Worm (Caenorhabditis elegans) whole organism, L1 larva: ENCODE results near the gene let-70.
A peak's percentile ranks its signal among the peaks of the same experiment; 100 is the strongest.

Experiments
- C34B4.2 ChIP-seq: sonication (generic microtip); optimal IDR thresholded peaks from 2 replicates; lab custom pipeline; 2017; ENCODE audit warnings: mild to moderate bottlenecking, missing genetic modification characterization, missing compliant biosample characterization
- F16B12.6 ChIP-seq: fragments of 150-350 bp; optimal IDR thresholded peaks from 2 replicates; lab custom pipeline; 2014; ENCODE audit warnings: missing biosample characterization, missing genetic modification characterization
- Y116A8C.19 ChIP-seq: sonication (generic microtip); optimal IDR thresholded peaks from 2 replicates; lab custom pipeline; 2016; ENCODE audit warnings: missing compliant biosample characterization, missing genetic modification characterization, borderline replicate concordance
- aha-1 ChIP-seq: fragments of 150-350 bp; optimal IDR thresholded peaks from 2 replicates; lab custom pipeline; 2014; ENCODE audit warnings: missing biosample characterization, missing genetic modification characterization
- alr-1 ChIP-seq: fragments of 200-800 bp; sonication (Bioruptor generic); optimal IDR thresholded peaks from 2 replicates; lab custom pipeline; 2018; ENCODE audit warnings: borderline replicate concordance, mild to moderate bottlenecking, missing genetic modification characterization, missing compliant biosample characterization
- aly-2 ChIP-seq: fragments of 150-350 bp; optimal IDR thresholded peaks from 2 replicates; lab custom pipeline; 2014; ENCODE audit warnings: missing biosample characterization, missing genetic modification characterization
- ceh-63 ChIP-seq: fragments of 200-800 bp; sonication (Bioruptor generic); optimal IDR thresholded peaks from 2 replicates; lab custom pipeline; 2018; ENCODE audit warnings: mild to moderate bottlenecking, missing genetic modification characterization, missing compliant biosample characterization
- ceh-8 ChIP-seq: fragments of 200-800 bp; sonication (Bioruptor generic); optimal IDR thresholded peaks from 2 replicates; lab custom pipeline; 2018; ENCODE audit warnings: mild to moderate bottlenecking, missing genetic modification characterization, moderate library complexity, missing compliant biosample characterization
- ceh-82 ChIP-seq, 3 experiments: fragments of 150-350 bp in 1 of 3; sonication (generic microtip) in 2 of 3; optimal IDR thresholded peaks; 2 replicates each; lab custom pipeline; 2014 to 2017; ENCODE audit warnings: missing biosample characterization in 3 of 3, missing genetic modification characterization in 3 of 3
- ceh-88 ChIP-seq: fragments of 200-800 bp; sonication (Bioruptor generic); IDR thresholded peaks from 2 replicates; pipeline ENCODE4 v1.3.6; 2022; ENCODE audit warnings: missing genetic modification characterization, missing compliant biosample characterization
- ces-1 ChIP-seq: fragments of 150-350 bp; optimal IDR thresholded peaks from 2 replicates; lab custom pipeline; 2014; ENCODE audit warnings: missing biosample characterization, missing genetic modification reagents, missing genetic modification characterization
- dpl-1 ChIP-seq, 3 experiments: fragments of 150-350 bp in 2 of 3; sonication (generic microtip) in 1 of 3; optimal IDR thresholded peaks; 2 replicates each; lab custom pipeline; 2014 to 2017; ENCODE audit warnings: missing biosample characterization in 3 of 3, missing genetic modification characterization in 3 of 3, missing genetic modification reagents in 3 of 3
- dsc-1 ChIP-seq: sonication (generic microtip); optimal IDR thresholded peaks from 2 replicates; lab custom pipeline; 2016; ENCODE audit warnings: mild to moderate bottlenecking, missing genetic modification characterization, missing compliant biosample characterization
- efl-1 ChIP-seq, 4 experiments: fragments of 150-350 bp; optimal IDR thresholded peaks in 3 of 4; peaks in 1 of 4; 1 replicate in 1 of 4; 2 replicates in 3 of 4; lab custom pipeline; 2014; ENCODE audit warnings: missing biosample characterization in 2 of 4, missing genetic modification characterization in 2 of 4, missing genetic modification reagents in 2 of 4
- egl-13 ChIP-seq: sonication (generic microtip); optimal IDR thresholded peaks from 2 replicates; lab custom pipeline; 2016; ENCODE audit warnings: missing genotype, missing genetic modification reagents, missing genetic modification characterization, missing compliant biosample characterization
- egl-27 ChIP-seq, 2 experiments: fragments of 150-350 bp in 1 of 2; sonication (generic microtip); optimal IDR thresholded peaks; 3 replicates each; lab custom pipeline; 2017 to 2018; ENCODE audit warnings: missing biosample characterization in 2 of 2, missing genetic modification characterization in 2 of 2, missing genetic modification reagents in 2 of 2
- elt-2 ChIP-seq: sonication (generic microtip); optimal IDR thresholded peaks from 2 replicates; lab custom pipeline; 2016; ENCODE audit warnings: missing genetic modification characterization, mild to moderate bottlenecking, inconsistent platforms, missing compliant biosample characterization, missing genetic modification reagents
- fkh-8 ChIP-seq: sonication (generic microtip); optimal IDR thresholded peaks from 2 replicates; lab custom pipeline; 2016; ENCODE audit warnings: mild to moderate bottlenecking, missing genetic modification characterization, missing compliant biosample characterization
- fos-1 ChIP-seq: fragments of 150-350 bp; optimal IDR thresholded peaks from 2 replicates; lab custom pipeline; 2014; ENCODE audit warnings: missing biosample characterization, missing genetic modification characterization
- grh-1 ChIP-seq: fragments of 200-800 bp; sonication (Bioruptor generic); IDR thresholded peaks from 2 replicates; pipeline ENCODE4 v1.3.6; 2022; ENCODE audit warnings: missing genetic modification reagents, missing genetic modification characterization, missing compliant biosample characterization
- isw-1 ChIP-seq: fragments of 200-800 bp; sonication (Bioruptor generic); IDR thresholded peaks from 2 replicates; pipeline ENCODE4 v1.3.6; 2022; ENCODE audit warnings: missing genetic modification characterization, missing compliant biosample characterization
- jun-1 ChIP-seq: fragments of 150-350 bp; optimal IDR thresholded peaks from 2 replicates; lab custom pipeline; 2014; ENCODE audit warnings: missing biosample characterization, missing genetic modification reagents, missing genetic modification characterization
- lin-13 ChIP-seq: fragments of 150-350 bp; optimal IDR thresholded peaks from 2 replicates; lab custom pipeline; 2014; ENCODE audit warnings: missing biosample characterization, missing genetic modification reagents, missing genetic modification characterization
- lin-14 ChIP-seq: fragments of 200-800 bp; sonication (Bioruptor generic); optimal IDR thresholded peaks from 2 replicates; lab custom pipeline; 2018; ENCODE audit warnings: mild to moderate bottlenecking, missing genetic modification characterization, moderate library complexity, missing compliant biosample characterization
- lin-39 ChIP-seq: fragments of 150-350 bp; optimal IDR thresholded peaks from 2 replicates; lab custom pipeline; 2014; ENCODE audit warnings: missing biosample characterization, missing genetic modification reagents, missing genetic modification characterization
- lsy-2 ChIP-seq, 2 experiments: fragments of 150-350 bp; optimal IDR thresholded peaks; 2 replicates each; lab custom pipeline; 2014; ENCODE audit warnings: missing biosample characterization in 2 of 2, missing genetic modification characterization in 2 of 2
- mab-9 ChIP-seq: fragments of 200-800 bp; sonication (Bioruptor generic); IDR thresholded peaks from 2 replicates; pipeline ENCODE4 v1.3.6; 2022; ENCODE audit warnings: missing genetic modification reagents, missing genetic modification characterization, missing compliant biosample characterization
- mdl-1 ChIP-seq, 2 experiments: fragments of 150-350 bp; optimal IDR thresholded peaks; 2 replicates each; lab custom pipeline; 2014 to 2017; ENCODE audit warnings: missing biosample characterization in 2 of 2, missing genetic modification characterization in 2 of 2, inconsistent platforms in 1 of 2
- nhr-19 ChIP-seq: fragments of 200-800 bp; sonication (Bioruptor generic); conservative IDR thresholded peaks from 2 replicates; pipeline ENCODE4 v1.3.6; 2022; ENCODE audit warnings: missing genetic modification characterization, missing compliant biosample characterization
- nhr-20 ChIP-seq: sonication (generic microtip); optimal IDR thresholded peaks from 2 replicates; lab custom pipeline; 2016; ENCODE audit warnings: mild to moderate bottlenecking, missing genetic modification characterization, missing compliant biosample characterization
- nhr-47 ChIP-seq: sonication (generic microtip); optimal IDR thresholded peaks from 2 replicates; lab custom pipeline; 2016; ENCODE audit warnings: mild to moderate bottlenecking, missing genetic modification characterization, moderate library complexity, missing compliant biosample characterization
- nhr-71 ChIP-seq: sonication (generic microtip); optimal IDR thresholded peaks from 2 replicates; lab custom pipeline; 2016; ENCODE audit warnings: mild to moderate bottlenecking, missing genetic modification characterization, moderate library complexity, missing compliant biosample characterization
- nhr-77 ChIP-seq: fragments of 150-350 bp; optimal IDR thresholded peaks from 2 replicates; lab custom pipeline; 2014; ENCODE audit warnings: missing biosample characterization, missing genetic modification characterization
- nhr-85 ChIP-seq: sonication (generic microtip); peaks from one replicate; lab custom pipeline; 2016; ENCODE audit warnings: missing genetic modification characterization, inconsistent platforms, missing compliant biosample characterization
- nhr-90 ChIP-seq: sonication (generic microtip); optimal IDR thresholded peaks from 2 replicates; lab custom pipeline; 2016; ENCODE audit warnings: mild to moderate bottlenecking, missing genetic modification characterization, missing compliant biosample characterization; ENCODE audit not compliant: poor library complexity
- pag-3 ChIP-seq: sonication (generic microtip); optimal IDR thresholded peaks from 2 replicates; lab custom pipeline; 2017; ENCODE audit warnings: missing genetic modification characterization, mild to moderate bottlenecking, missing compliant biosample characterization, antibody characterized with exemption, borderline replicate concordance; ENCODE audit not compliant: insufficient read depth
- pqm-1 ChIP-seq: sonication (generic microtip); optimal IDR thresholded peaks from 3 replicates; lab custom pipeline; 2017; ENCODE audit warnings: missing biosample characterization, missing genetic modification characterization
- rnt-1 ChIP-seq: sonication (generic microtip); optimal IDR thresholded peaks from 2 replicates; lab custom pipeline; 2016; ENCODE audit warnings: mild to moderate bottlenecking, missing genetic modification characterization, moderate library complexity, missing compliant biosample characterization
- skn-1 ChIP-seq: fragments of 150-350 bp; optimal IDR thresholded peaks from 2 replicates; lab custom pipeline; 2014; ENCODE audit warnings: missing biosample characterization, missing genetic modification characterization
- snpc-4 ChIP-seq: fragments of 150-350 bp; optimal IDR thresholded peaks from 2 replicates; lab custom pipeline; 2014; ENCODE audit warnings: missing biosample characterization, missing genetic modification characterization
- snu-23 ChIP-seq: sonication (generic microtip); optimal IDR thresholded peaks from 2 replicates; lab custom pipeline; 2016; ENCODE audit warnings: missing genetic modification characterization, missing compliant biosample characterization
- sptf-1 ChIP-seq: fragments of 150-350 bp; optimal IDR thresholded peaks from 2 replicates; lab custom pipeline; 2014; ENCODE audit warnings: missing biosample characterization, missing genetic modification characterization
- swsn-7 ChIP-seq: sonication (generic microtip); optimal IDR thresholded peaks from 2 replicates; lab custom pipeline; 2016; ENCODE audit warnings: missing genetic modification characterization, missing compliant biosample characterization
- tbx-2 ChIP-seq: sonication (generic microtip); optimal IDR thresholded peaks from 2 replicates; lab custom pipeline; 2016; ENCODE audit warnings: missing genetic modification characterization, missing compliant biosample characterization
- tlp-1 ChIP-seq: fragments of 150-350 bp; optimal IDR thresholded peaks from 2 replicates; lab custom pipeline; 2014; ENCODE audit warnings: missing biosample characterization, missing genetic modification characterization
- unc-130 ChIP-seq: fragments of 150-350 bp; optimal IDR thresholded peaks from 2 replicates; lab custom pipeline; 2017; ENCODE audit warnings: missing biosample characterization, missing genetic modification characterization, inconsistent platforms
- unc-30 ChIP-seq: sonication (generic microtip); optimal IDR thresholded peaks from 2 replicates; lab custom pipeline; 2017; ENCODE audit warnings: missing biosample characterization, missing genetic modification characterization
- unc-62 ChIP-seq: fragments of 150-350 bp; optimal IDR thresholded peaks from 2 replicates; lab custom pipeline; 2014; ENCODE audit warnings: missing biosample characterization, missing genetic modification reagents, missing genetic modification characterization
- unc-86 ChIP-seq: sonication (generic microtip); optimal IDR thresholded peaks from 2 replicates; lab custom pipeline; 2016; ENCODE audit warnings: missing genetic modification characterization, missing compliant biosample characterization
- unc-98 ChIP-seq: fragments of 200-800 bp; sonication (Bioruptor generic); IDR thresholded peaks from 2 replicates; pipeline ENCODE4 v1.3.6; 2022; ENCODE audit warnings: missing genetic modification characterization, missing compliant biosample characterization
- xbp-1 ChIP-seq: sonication (generic microtip); optimal IDR thresholded peaks from 2 replicates; lab custom pipeline; 2016; ENCODE audit warnings: missing genetic modification characterization, missing compliant biosample characterization
- ztf-11 ChIP-seq, 2 experiments: sonication (generic microtip); optimal IDR thresholded peaks; 2 replicates each; lab custom pipeline; 2016 to 2017; ENCODE audit warnings: missing genetic modification characterization in 2 of 2, missing biosample characterization in 1 of 2, missing compliant biosample characterization in 1 of 2

let-70 gene

DNA sequence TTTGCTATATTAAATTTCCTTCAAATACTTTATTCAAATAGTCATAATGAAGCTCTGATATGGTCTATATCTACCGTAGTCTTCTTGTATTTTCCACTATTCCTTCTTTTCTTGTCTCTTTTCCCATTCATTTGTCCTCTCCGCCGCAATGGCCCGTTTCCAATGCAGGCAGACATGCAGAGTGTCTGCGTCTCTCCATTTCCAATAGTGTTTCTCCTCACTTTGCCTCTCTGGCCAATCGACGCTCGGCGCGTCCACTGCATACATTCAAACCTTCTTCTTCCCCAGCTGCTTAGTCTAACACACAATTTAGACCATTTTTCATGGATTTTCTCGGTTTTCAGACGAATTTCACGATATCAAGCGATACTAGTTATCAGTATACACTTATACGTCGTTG lies 43.1 kb upstream of the let-70 start:
- TF ChIP-seq C34B4.2 (tag; lab: Kevin White, UChicago), result no peak
- TF ChIP-seq isw-1 (GFP tag; lab: Robert Waterston, UW), result no peak
- peak; percentile 3 for TF ChIP-seq jun-1 (tag; lab: Kevin White, UChicago)
- TF ChIP-seq unc-130 (tag; lab: Kevin White, UChicago), result no peak
- TF ChIP-seq efl-1 (optimal IDR thresholded peaks at IDR 0.05; lab: Kevin White, UChicago), result peak; percentile 55 to 69
- peak in 1 of 2 experiments; percentile 92 for TF ChIP-seq efl-1 (GFP tag; optimal IDR thresholded peaks at IDR 0.05 in 1 of 2; lab: Kevin White, UChicago)
- TF ChIP-seq pag-3 (tag; lab: Kevin White, UChicago), result no peak
- peak; percentile 30; the same call in 1 of the 2 replicates for TF ChIP-seq grh-1 (GFP tag; lab: Robert Waterston, UW)
- no peak for TF ChIP-seq alr-1 (tag; lab: Kevin White, UChicago)
- no peak for TF ChIP-seq lin-13 (GFP tag; lab: Kevin White, UChicago)
- TF ChIP-seq ceh-88 (GFP tag; lab: Robert Waterston, UW), result no peak
- TF ChIP-seq ces-1 (GFP tag; lab: Kevin White, UChicago), result no peak
- TF ChIP-seq tlp-1 (tag; lab: Kevin White, UChicago), result no peak
- TF ChIP-seq nhr-85 (tag; lab: Kevin White, UChicago), result no peak
- TF ChIP-seq tbx-2, result peak; percentile 15
- peak; percentile 62 for TF ChIP-seq snu-23
- TF ChIP-seq lin-39, result no peak
- peak; percentile 14 for TF ChIP-seq ceh-8 (GFP tag; lab: Kevin White, UChicago)
- TF ChIP-seq rnt-1 (tag; lab: Kevin White, UChicago), result peak; percentile 64
- TF ChIP-seq nhr-47 (tag; lab: Kevin White, UChicago), result peak; percentile 38
- TF ChIP-seq mdl-1 (tag; optimal IDR thresholded peaks at IDR 0.05; lab: Kevin White, UChicago), result peak in 1 of 2 experiments; percentile 5
- no peak for TF ChIP-seq mab-9 (GFP tag; lab: Robert Waterston, UW)
- TF ChIP-seq skn-1 (tag; lab: Kevin White, UChicago), result no peak
- TF ChIP-seq unc-98 (GFP tag; lab: Robert Waterston, UW), result no peak
- TF ChIP-seq ztf-11 (tag; optimal IDR thresholded peaks at IDR 0.05; lab: Kevin White, UChicago), result peak in 1 of 2 experiments; percentile 12
- peak; percentile 38 for TF ChIP-seq unc-86 (tag; lab: Kevin White, UChicago)
- peak; percentile 61 for TF ChIP-seq nhr-71
- TF ChIP-seq unc-62, result no peak
- TF ChIP-seq ceh-63 (GFP tag; lab: Kevin White, UChicago), result no peak
- TF ChIP-seq fos-1 (tag; lab: Kevin White, UChicago), result no peak
- peak; percentile 14 for TF ChIP-seq fkh-8 (tag; lab: Kevin White, UChicago)
- no peak for TF ChIP-seq sptf-1 (tag; lab: Kevin White, UChicago)
- TF ChIP-seq swsn-7 (tag; lab: Kevin White, UChicago), result peak; percentile 60
- TF ChIP-seq unc-30 (tag; lab: Kevin White, UChicago), result no peak
- TF ChIP-seq lin-14, result peak; percentile 52
- TF ChIP-seq aha-1, result no peak
- TF ChIP-seq egl-13 (tag; lab: Kevin White, UChicago), result no peak
- no peak for TF ChIP-seq Y116A8C.19 (tag; lab: Kevin White, UChicago)
- peak; percentile 96 for TF ChIP-seq xbp-1 (tag; lab: Kevin White, UChicago)
- TF ChIP-seq pqm-1 (tag; lab: Kevin White, UChicago), result no peak
- peak; percentile 41 for TF ChIP-seq dsc-1
- TF ChIP-seq aly-2, result no peak
- no peak for TF ChIP-seq nhr-90 (tag; lab: Kevin White, UChicago)
- TF ChIP-seq F16B12.6 (tag; lab: Kevin White, UChicago), result peak; percentile 10
- no peak for TF ChIP-seq snpc-4 (tag; lab: Kevin White, UChicago)
- TF ChIP-seq nhr-19 (GFP tag; lab: Robert Waterston, UW), result peak; percentile 58; the same call in 1 of the 2 replicates
- no peak for TF ChIP-seq egl-27 (tag; optimal IDR thresholded peaks at IDR 0.05; lab: Kevin White, UChicago)
- TF ChIP-seq nhr-20 (tag; lab: Kevin White, UChicago), result peak; percentile 37
- peak; percentile 65 to 76 for TF ChIP-seq lsy-2 (tag; optimal IDR thresholded peaks at IDR 0.05; lab: Kevin White, UChicago)
- TF ChIP-seq dpl-1 (GFP tag; optimal IDR thresholded peaks at IDR 0.05; lab: Kevin White, UChicago), result peak in 2 of 3 experiments; percentile 8 to 39
- TF ChIP-seq ceh-82 (tag; optimal IDR thresholded peaks at IDR 0.05; lab: Kevin White, UChicago), result peak in 1 of 3 experiments; percentile 43
- TF ChIP-seq nhr-77 (tag; lab: Kevin White, UChicago), result no peak
- peak; percentile 4 for TF ChIP-seq elt-2 (tag; lab: Kevin White, UChicago)
